Fruit fly (Drosophila melanogaster) whole organism, prepupa: Measurements from ENCODE around the gene lz.

Source experiments
- CG10631 ChIP-seq: fragments of 200-800 bp; sonication (Bioruptor generic); optimal IDR thresholded peaks from 2 replicates; lab custom pipeline; 2016; ENCODE audit warnings: missing biosample characterization, missing genetic modification characterization
- CG11294 ChIP-seq: fragments of 200-800 bp; sonication (Bioruptor generic); IDR thresholded peaks from 2 replicates; pipeline ENCODE4 v1.3.6; 2022; ENCODE audit warnings: missing biosample characterization, missing genetic modification characterization
- CG34406 ChIP-seq: fragments of 200-800 bp; sonication (Bioruptor generic); optimal IDR thresholded peaks from 3 replicates; lab custom pipeline; 2016; ENCODE audit warnings: missing biosample characterization, missing genetic modification characterization
- Met ChIP-seq: fragments of 200-800 bp; sonication (Bioruptor generic); optimal IDR thresholded peaks from 3 replicates; lab custom pipeline; 2016; ENCODE audit warnings: missing biosample characterization, missing genetic modification characterization
- fkh ChIP-seq: fragments of 200-800 bp; sonication (Bioruptor generic); optimal IDR thresholded peaks from 3 replicates; lab custom pipeline; 2017; ENCODE audit warnings: missing biosample characterization, mild to moderate bottlenecking, missing genetic modification characterization, moderate library complexity
- ss ChIP-seq, 2 experiments: fragments of 200-800 bp; sonication (Bioruptor generic); optimal IDR thresholded peaks; 2 replicates in 1 of 2; 3 replicates in 1 of 2; lab custom pipeline; 2017 to 2018; ENCODE audit warnings: mild to moderate bottlenecking in 2 of 2, missing biosample characterization in 2 of 2, missing genetic modification characterization in 2 of 2, moderate library complexity in 1 of 2

DNA sequence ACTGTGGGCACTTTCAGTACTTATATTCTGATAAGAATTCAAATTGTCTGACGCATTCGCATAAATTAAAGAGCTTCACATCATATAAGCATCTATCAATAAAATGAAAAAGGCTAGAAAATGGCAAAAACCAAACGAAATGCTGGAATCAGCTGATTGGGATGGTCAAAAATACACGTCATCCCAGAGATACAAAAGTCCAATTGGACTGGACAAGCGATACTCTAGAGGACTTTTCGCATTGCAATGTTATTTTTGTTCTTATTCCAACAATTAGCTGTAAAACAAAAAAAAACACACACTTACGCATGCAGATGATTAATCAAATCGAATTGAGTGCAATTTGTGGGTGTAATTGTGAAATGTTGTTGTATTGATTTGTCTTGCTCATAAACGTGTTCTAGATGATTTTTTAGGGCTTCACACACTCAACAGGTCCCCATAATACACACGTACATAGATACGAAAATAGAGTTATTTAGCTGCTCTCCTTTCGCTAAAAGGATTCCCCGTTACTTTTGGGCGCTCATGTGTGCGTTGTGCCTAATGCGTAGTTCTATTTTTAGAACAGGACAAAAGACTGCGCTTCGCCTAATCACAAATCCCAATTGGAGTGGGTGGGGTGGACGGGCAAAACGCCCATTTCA, 2.3 kb upstream of the lz start:
- TF ChIP-seq Met (no peak), fkh (no peak), ss (GFP tag; optimal IDR thresholded peaks at IDR 0.05; lab: Kevin White, UChicago) (no peak), CG10631 (GFP tag; lab: Kevin White, UChicago) (no peak), CG34406 (GFP tag; lab: Kevin White, UChicago) (no peak), CG11294 (no peak)
